Fruit fly (Drosophila melanogaster) whole organism, embryonic: ENCODE results near the gene Cpsf73.

Experiments used
- Aef1 ChIP-seq: fragments of 200-800 bp; sonication (Bioruptor generic); IDR thresholded peaks from 3 replicates; pipeline ENCODE4 v1.3.6; 2022; ENCODE audit warnings: missing biosample characterization, missing genetic modification characterization
- BEAF-32 ChIP-seq: fragments of 200-800 bp; sonication (Bioruptor generic); optimal IDR thresholded peaks from 3 replicates; lab custom pipeline; 2017; ENCODE audit warnings: missing biosample characterization, missing genetic modification characterization, mild to moderate bottlenecking, moderate library complexity, missing genetic modification reagents
- Blimp-1 ChIP-seq: fragments of 200-800 bp; sonication (Bioruptor generic); optimal IDR thresholded peaks from 3 replicates; lab custom pipeline; 2018; ENCODE audit warnings: missing biosample characterization, missing genetic modification characterization, mild to moderate bottlenecking, moderate library complexity, missing genetic modification reagents
- CG11695 ChIP-seq: fragments of 200-800 bp; sonication (Bioruptor generic); IDR thresholded peaks from 3 replicates; pipeline ENCODE4 v1.3.6; 2022; ENCODE audit warnings: missing biosample characterization, missing genetic modification characterization
- CG13296 ChIP-seq: fragments of 200-800 bp; sonication (Bioruptor generic); optimal IDR thresholded peaks from 3 replicates; lab custom pipeline; 2018; ENCODE audit warnings: missing biosample characterization, mild to moderate bottlenecking, missing genetic modification characterization
- CG13624 ChIP-seq: fragments of 200-800 bp; sonication (Bioruptor generic); optimal IDR thresholded peaks from 2 replicates; lab custom pipeline; 2016; ENCODE audit warnings: missing biosample characterization, missing genetic modification characterization
- CG14667 ChIP-seq: fragments of 200-800 bp; sonication (Bioruptor generic); IDR thresholded peaks from 2 replicates; pipeline ENCODE4 v1.3.6; 2022; ENCODE audit warnings: missing biosample characterization, missing genetic modification characterization
- CG14860 ChIP-seq: fragments of 200-800 bp; sonication (Bioruptor generic); IDR thresholded peaks from 3 replicates; pipeline ENCODE4 v1.3.6; 2022; ENCODE audit warnings: missing biosample characterization, missing genetic modification characterization; ENCODE audit not compliant: partially characterized antibody
- CG15269 ChIP-seq: fragments of 200-800 bp; sonication (Bioruptor generic); optimal IDR thresholded peaks from 2 replicates; lab custom pipeline; 2018; ENCODE audit warnings: missing biosample characterization, mild to moderate bottlenecking, missing genetic modification characterization, moderate library complexity
- CG16779 ChIP-seq: fragments of 200-800 bp; sonication (Bioruptor generic); IDR thresholded peaks from 2 replicates; pipeline ENCODE4 v1.3.6; 2022; ENCODE audit warnings: missing biosample characterization, missing genetic modification characterization
- CG18011 ChIP-seq: fragments of 200-800 bp; sonication (Bioruptor generic); optimal IDR thresholded peaks from 2 replicates; lab custom pipeline; 2017; ENCODE audit warnings: missing biosample characterization, missing genetic modification characterization, mild to moderate bottlenecking, moderate library complexity, missing genotype
- CG18262 ChIP-seq: fragments of 200-800 bp; optimal IDR thresholded peaks from 3 replicates; lab custom pipeline; 2019; ENCODE audit warnings: missing biosample characterization, mild to moderate bottlenecking, missing genetic modification characterization, moderate library complexity
- CG1832 ChIP-seq: fragments of 200-800 bp; sonication (Bioruptor generic); optimal IDR thresholded peaks from 2 replicates; lab custom pipeline; 2017; ENCODE audit warnings: missing biosample characterization, mild to moderate bottlenecking, missing genetic modification characterization, inconsistent platforms
- CG2116 ChIP-seq: fragments of 200-800 bp; sonication (Bioruptor generic); optimal IDR thresholded peaks from 3 replicates; lab custom pipeline; 2018; ENCODE audit warnings: missing biosample characterization, mild to moderate bottlenecking, missing genetic modification characterization
- CG30020 ChIP-seq: fragments of 200-800 bp; optimal IDR thresholded peaks from 2 replicates; lab custom pipeline; 2019; ENCODE audit warnings: missing biosample characterization, mild to moderate bottlenecking, missing genetic modification characterization, moderate library complexity
- CG3995 ChIP-seq: fragments of 200-800 bp; sonication (Bioruptor generic); optimal IDR thresholded peaks from 3 replicates; lab custom pipeline; 2016; ENCODE audit warnings: missing biosample characterization, missing genetic modification characterization
- CG4854 ChIP-seq: fragments of 200-800 bp; sonication (Bioruptor generic); optimal IDR thresholded peaks from 2 replicates; lab custom pipeline; 2016; ENCODE audit warnings: missing biosample characterization, missing genetic modification characterization, inconsistent platforms
- CG6765 ChIP-seq: fragments of 200-800 bp; sonication (Bioruptor generic); optimal IDR thresholded peaks from 3 replicates; lab custom pipeline; 2017; ENCODE audit warnings: missing biosample characterization, mild to moderate bottlenecking, missing genetic modification characterization
- CG8924 ChIP-seq: fragments of 200-800 bp; optimal IDR thresholded peaks from 3 replicates; lab custom pipeline; 2019; ENCODE audit warnings: missing biosample characterization, mild to moderate bottlenecking, missing genetic modification characterization, moderate library complexity
- CG9609 ChIP-seq: fragments of 200-800 bp; sonication (Bioruptor generic); optimal IDR thresholded peaks from 3 replicates; lab custom pipeline; 2016; ENCODE audit warnings: missing biosample characterization, missing genetic modification characterization
- CG9876 ChIP-seq: fragments of 200-800 bp; sonication (Bioruptor generic); optimal IDR thresholded peaks from 2 replicates; lab custom pipeline; 2016; ENCODE audit warnings: missing biosample characterization, missing genetic modification characterization
- CTCF ChIP-seq: fragments of 200-800 bp; sonication (Bioruptor generic); optimal IDR thresholded peaks from 2 replicates; lab custom pipeline; 2017; ENCODE audit warnings: missing biosample characterization, mild to moderate bottlenecking, missing genetic modification characterization, moderate library complexity
- Camta ChIP-seq: fragments of 200-800 bp; sonication (Bioruptor generic); optimal IDR thresholded peaks from 2 replicates; lab custom pipeline; 2016; ENCODE audit warnings: missing biosample characterization, missing genetic modification characterization
- CrebB ChIP-seq: fragments of 200-800 bp; sonication (Bioruptor generic); optimal IDR thresholded peaks from 3 replicates; lab custom pipeline; 2018; ENCODE audit warnings: missing biosample characterization, mild to moderate bottlenecking, missing genetic modification characterization
- Dip3 ChIP-seq: fragments of 200-800 bp; sonication (Bioruptor generic); optimal IDR thresholded peaks from 3 replicates; lab custom pipeline; 2016; ENCODE audit warnings: missing biosample characterization, missing genetic modification characterization
- Dref ChIP-seq: fragments of 200-800 bp; sonication (Bioruptor generic); IDR thresholded peaks from 2 replicates; pipeline ENCODE4 v1.3.6; 2022; ENCODE audit warnings: missing biosample characterization, missing genetic modification characterization
- Hey ChIP-seq: fragments of 200-800 bp; sonication (Bioruptor generic); optimal IDR thresholded peaks from 3 replicates; lab custom pipeline; 2018; ENCODE audit warnings: missing biosample characterization, mild to moderate bottlenecking, missing genetic modification characterization
- Nf-YA ChIP-seq: fragments of 200-800 bp; sonication (Bioruptor generic); IDR thresholded peaks from 2 replicates; pipeline ENCODE4 v1.3.6; 2022; ENCODE audit warnings: missing biosample characterization, missing genetic modification characterization
- Ptx1 ChIP-seq: fragments of 200-800 bp; sonication (Bioruptor generic); IDR thresholded peaks from 2 replicates; pipeline ENCODE4 v1.3.6; 2022; ENCODE audit warnings: missing biosample characterization, missing genetic modification characterization
- Trl ChIP-seq, 3 experiments: fragments of >200 bp in 2 of 3; fragments of 200-800 bp in 1 of 3; sonication (Bioruptor generic) in 1 of 3; optimal IDR thresholded peaks; 2 replicates in 1 of 3; 3 replicates in 2 of 3; lab custom pipeline; 2016 to 2017; ENCODE audit warnings: missing biosample characterization in 1 of 3, missing genetic modification characterization in 1 of 3
- YL-1 ChIP-seq: fragments of 200-800 bp; sonication (Bioruptor generic); optimal IDR thresholded peaks from 3 replicates; lab custom pipeline; 2017; ENCODE audit warnings: missing biosample characterization, mild to moderate bottlenecking, missing genetic modification characterization
- ap ChIP-seq: fragments of 200-800 bp; sonication (Bioruptor generic); IDR thresholded peaks from 2 replicates; pipeline ENCODE4 v1.3.6; 2022; ENCODE audit warnings: missing biosample characterization, missing genetic modification characterization
- btn ChIP-seq: fragments of 200-800 bp; sonication (Bioruptor generic); optimal IDR thresholded peaks from 2 replicates; lab custom pipeline; 2016; ENCODE audit warnings: missing biosample characterization, missing genetic modification characterization
- cas ChIP-seq: fragments of 200-800 bp; sonication (Bioruptor generic); IDR thresholded peaks from 2 replicates; pipeline ENCODE4 v1.3.6; 2022; ENCODE audit warnings: missing biosample characterization, missing genetic modification characterization
- chn ChIP-seq: fragments of 200-800 bp; sonication (Bioruptor generic); optimal IDR thresholded peaks from 2 replicates; lab custom pipeline; 2016; ENCODE audit warnings: missing biosample characterization, missing genetic modification characterization
- dysf ChIP-seq: fragments of 200-800 bp; sonication (Bioruptor generic); IDR thresholded peaks from 3 replicates; pipeline ENCODE4 v1.3.6; 2022; ENCODE audit warnings: missing biosample characterization, missing genetic modification characterization
- gce ChIP-seq: fragments of 200-800 bp; sonication (Bioruptor generic); IDR thresholded peaks from 3 replicates; pipeline ENCODE4 v1.3.6; 2022; ENCODE audit warnings: missing biosample characterization, missing genetic modification characterization
- gsb-n ChIP-seq: fragments of 200-800 bp; sonication (Bioruptor generic); optimal IDR thresholded peaks from 3 replicates; lab custom pipeline; 2018; ENCODE audit warnings: missing biosample characterization, mild to moderate bottlenecking, missing genetic modification characterization
- her ChIP-seq: fragments of 200-800 bp; sonication (Bioruptor generic); optimal IDR thresholded peaks from 2 replicates; lab custom pipeline; 2016; ENCODE audit warnings: missing biosample characterization, missing genetic modification characterization
- insv ChIP-seq, 2 experiments: fragments of 200-800 bp; sonication (Bioruptor generic); optimal IDR thresholded peaks; 3 replicates each; lab custom pipeline; 2016 to 2018; ENCODE audit warnings: missing biosample characterization in 2 of 2, missing genetic modification characterization in 2 of 2
- kni ChIP-seq: fragments of 200-800 bp; sonication (Bioruptor generic); optimal IDR thresholded peaks from 3 replicates; lab custom pipeline; 2017; ENCODE audit warnings: mild to moderate bottlenecking, missing biosample characterization, missing genetic modification reagents, missing genetic modification characterization
- knrl ChIP-seq: fragments of 200-800 bp; sonication (Bioruptor generic); IDR thresholded peaks from 3 replicates; pipeline ENCODE4 v1.3.6; 2022; ENCODE audit warnings: missing biosample characterization, missing genetic modification characterization; ENCODE audit not compliant: partially characterized antibody
- mam ChIP-seq: fragments of 200-800 bp; sonication (Bioruptor generic); optimal IDR thresholded peaks from 3 replicates; lab custom pipeline; 2016; ENCODE audit warnings: missing biosample characterization, missing genetic modification characterization
- nerfin-2 ChIP-seq: fragments of 200-800 bp; sonication (Bioruptor generic); IDR thresholded peaks from 2 replicates; pipeline ENCODE4 v1.3.6; 2022; ENCODE audit warnings: missing biosample characterization, missing genetic modification characterization; ENCODE audit not compliant: partially characterized antibody
- oc ChIP-seq: fragments of 200-800 bp; sonication (Bioruptor generic); optimal IDR thresholded peaks from 2 replicates; lab custom pipeline; 2018; ENCODE audit warnings: missing biosample characterization, mild to moderate bottlenecking, missing genetic modification characterization, moderate library complexity
- phol ChIP-seq: fragments of 200-800 bp; sonication (Bioruptor generic); optimal IDR thresholded peaks from 3 replicates; lab custom pipeline; 2018; ENCODE audit warnings: missing biosample characterization, mild to moderate bottlenecking, missing genetic modification characterization, moderate library complexity
- pita ChIP-seq: fragments of 200-800 bp; sonication (Bioruptor generic); optimal IDR thresholded peaks from 2 replicates; lab custom pipeline; 2017; ENCODE audit warnings: missing biosample characterization, mild to moderate bottlenecking, missing genetic modification characterization
- tll ChIP-seq, 2 experiments: fragments of 200-800 bp in 1 of 2; fragments of >200 bp in 1 of 2; sonication (Bioruptor generic) in 1 of 2; optimal IDR thresholded peaks; 2 replicates each; lab custom pipeline; 2017 to 2019; ENCODE audit warnings: missing biosample characterization in 2 of 2, missing genetic modification characterization in 2 of 2, mild to moderate bottlenecking in 1 of 2, moderate library complexity in 1 of 2
- trh ChIP-seq: fragments of 200-800 bp; sonication (Bioruptor generic); optimal IDR thresholded peaks from 2 replicates; lab custom pipeline; 2016; ENCODE audit warnings: missing biosample characterization, missing genetic modification characterization
- tx ChIP-seq: fragments of 200-800 bp; sonication (Bioruptor generic); optimal IDR thresholded peaks from 2 replicates; lab custom pipeline; 2016; ENCODE audit warnings: missing biosample characterization, missing genetic modification characterization
- usp ChIP-seq: fragments of >200 bp; optimal IDR thresholded peaks from 2 replicates; lab custom pipeline; 2017; ENCODE audit warnings: missing biosample characterization, missing genetic modification characterization
- zf30C ChIP-seq: fragments of 200-800 bp; sonication (Bioruptor generic); optimal IDR thresholded peaks from 3 replicates; lab custom pipeline; 2018; ENCODE audit warnings: missing biosample characterization, mild to moderate bottlenecking, missing genetic modification characterization

Gene Cpsf73

dm6 chr3R:18663525-18663924, at the start of gene Cpsf73, which contains the start of gene Gos28 (continued):
- TF ChIP-seq CG2116 (GFP tag; lab: Kevin White, UChicago): peak; percentile 51
- TF ChIP-seq Camta (GFP tag; lab: Kevin White, UChicago): peak; percentile 14
- no peak for TF ChIP-seq CG14860 (GFP tag; lab: Robert Waterston, UW)
- TF ChIP-seq Dip3 (GFP tag; lab: Kevin White, UChicago): no peak
- TF ChIP-seq Ptx1 (GFP tag; lab: Robert Waterston, UW): no peak
- peak; percentile 77 for TF ChIP-seq YL-1 (GFP tag; lab: Kevin White, UChicago)
- no peak for TF ChIP-seq zf30C (GFP tag; lab: Kevin White, UChicago)
- peak; percentile 87 for TF ChIP-seq CG30020 (tag; lab: Kevin White, UChicago)
- no peak for TF ChIP-seq her (GFP tag; lab: Kevin White, UChicago)
- TF ChIP-seq gce (GFP tag; lab: Robert Waterston, UW): no peak
- TF ChIP-seq knrl (GFP tag; lab: Robert Waterston, UW): peak; percentile 61; the same call in 2 of the 3 replicates
- no peak; the same call in 1 of the 2 replicates for TF ChIP-seq nerfin-2 (GFP tag; lab: Robert Waterston, UW)
- no peak for TF ChIP-seq CTCF
- TF ChIP-seq Nf-YA (GFP tag; lab: Robert Waterston, UW): no peak
- TF ChIP-seq Aef1: no peak
- no peak for TF ChIP-seq Trl (optimal IDR thresholded peaks at IDR 0.05; lab: Kevin White, UChicago)
- TF ChIP-seq Trl (GFP tag; optimal IDR thresholded peaks at IDR 0.05; lab: Kevin White, UChicago): no peak
- TF ChIP-seq tx (GFP tag; lab: Kevin White, UChicago): no peak
- TF ChIP-seq Hey (tag; lab: Kevin White, UChicago): no peak
- TF ChIP-seq CG9876: no peak
- TF ChIP-seq CG3995 (GFP tag; lab: Kevin White, UChicago): no peak
- TF ChIP-seq CG6765 (GFP tag; lab: Kevin White, UChicago): no peak
- TF ChIP-seq oc (tag; lab: Kevin White, UChicago): no peak
- TF ChIP-seq CG9609 (GFP tag; lab: Kevin White, UChicago): no peak
- no peak for TF ChIP-seq CG13296 (GFP tag; lab: Kevin White, UChicago)
- TF ChIP-seq pita (GFP tag; lab: Kevin White, UChicago): no peak
- no peak for TF ChIP-seq dysf (GFP tag; lab: Robert Waterston, UW)
- peak; percentile 53 for TF ChIP-seq phol (tag; lab: Kevin White, UChicago)
- TF ChIP-seq kni (GFP tag; lab: Kevin White, UChicago): no peak
- TF ChIP-seq Dref (GFP tag; lab: Robert Waterston, UW): no peak
- no peak for TF ChIP-seq gsb-n (tag; lab: Kevin White, UChicago)
- no peak for TF ChIP-seq trh (GFP tag; lab: Kevin White, UChicago)
- no peak for TF ChIP-seq CG18262 (tag; lab: Kevin White, UChicago)
- no peak for TF ChIP-seq CG15269 (tag; lab: Kevin White, UChicago)
- no peak for TF ChIP-seq insv (GFP tag; optimal IDR thresholded peaks at IDR 0.05; lab: Kevin White, UChicago)
- no peak for TF ChIP-seq CG11695
- no peak for TF ChIP-seq btn (GFP tag; lab: Kevin White, UChicago)
- no peak for TF ChIP-seq CG16779 (GFP tag; lab: Robert Waterston, UW)
- TF ChIP-seq CG1832 (GFP tag; lab: Kevin White, UChicago): no peak
- TF ChIP-seq CrebB (tag; lab: Kevin White, UChicago): no peak
- TF ChIP-seq chn: no peak
- TF ChIP-seq usp (GFP tag; lab: Kevin White, UChicago): no peak
- TF ChIP-seq tll (GFP tag; optimal IDR thresholded peaks at IDR 0.05; lab: Kevin White, UChicago): peak in 1 of 2 experiments; percentile 74
- TF ChIP-seq CG14667 (GFP tag; lab: Robert Waterston, UW): no peak
- TF ChIP-seq mam (GFP tag; lab: Kevin White, UChicago): no peak
- no peak for TF ChIP-seq CG4854 (GFP tag; lab: Kevin White, UChicago)
- TF ChIP-seq Blimp-1: peak; percentile 3
- no peak for TF ChIP-seq CG13624 (GFP tag; lab: Kevin White, UChicago)
- TF ChIP-seq CG18011 (GFP tag; lab: Kevin White, UChicago): peak; percentile 15
- TF ChIP-seq ap (GFP tag; lab: Robert Waterston, UW): no peak
- TF ChIP-seq CG8924 (tag; lab: Kevin White, UChicago): no peak
- TF ChIP-seq cas (GFP tag; lab: Robert Waterston, UW): no peak
- TF ChIP-seq BEAF-32: peak; percentile 61
